Worm (Caenorhabditis elegans): Measurements from ENCODE around the gene Y55F3AM.11.

DNA sequence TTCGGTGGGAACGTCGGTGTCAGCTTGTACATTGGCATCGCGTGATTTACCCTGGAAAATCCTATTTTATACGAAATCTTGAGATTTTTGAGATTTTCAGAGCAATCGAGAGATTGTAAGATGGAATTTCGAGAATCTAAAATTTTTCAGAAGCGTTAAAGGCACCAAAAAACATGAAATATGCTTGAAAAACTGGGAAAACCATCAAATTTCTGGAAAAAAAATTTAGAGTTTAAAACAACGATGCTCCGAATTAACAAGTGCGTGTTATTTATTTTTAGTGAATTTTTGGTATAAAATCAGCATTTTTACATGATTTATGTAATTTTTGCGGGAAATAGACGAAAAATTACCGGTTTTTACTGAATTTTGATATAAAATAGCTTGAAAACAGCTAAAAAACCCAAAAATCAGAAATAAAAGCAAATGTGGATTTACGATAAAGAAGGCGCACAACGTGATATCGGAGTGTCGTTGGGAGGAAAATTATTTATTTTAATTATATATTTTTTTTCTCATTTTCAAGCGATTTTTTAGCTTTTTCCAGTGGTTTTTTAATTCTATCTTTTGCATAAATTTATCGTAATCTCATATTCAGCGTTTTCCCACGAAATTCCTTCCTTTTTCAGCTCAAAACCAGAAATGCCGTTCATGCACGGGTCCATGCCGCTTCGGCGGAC is 12.2 kb upstream of the Y55F3AM.11 start, which contains the start of the genes Y55F3AM.13 and mrps-25:
- no peak for TF ChIP-seq pha-4 (tag; optimal IDR thresholded peaks at IDR 0.05)
- no peak for TF ChIP-seq tbx-2 (tag; optimal IDR thresholded peaks at IDR 0.05)

Measured in whole organism, late embryonic.